Fruit fly (Drosophila melanogaster) whole organism, prepupa: ENCODE results near the gene CG34432.

Source experiments
- Blimp-1 ChIP-seq: fragments of 200-800 bp; sonication (Bioruptor generic); optimal IDR thresholded peaks from 3 replicates; lab custom pipeline; 2017; ENCODE audit warnings: missing biosample characterization, missing genetic modification characterization, mild to moderate bottlenecking, moderate library complexity, missing genetic modification reagents
- CG10669 ChIP-seq: fragments of 200-800 bp; sonication (Bioruptor generic); optimal IDR thresholded peaks from 3 replicates; lab custom pipeline; 2018; ENCODE audit warnings: missing biosample characterization, mild to moderate bottlenecking, missing genetic modification characterization, moderate library complexity
- CG11294 ChIP-seq: fragments of 200-800 bp; sonication (Bioruptor generic); IDR thresholded peaks from 2 replicates; pipeline ENCODE4 v1.3.6; 2022; ENCODE audit warnings: missing biosample characterization, missing genetic modification characterization
- CG11762 ChIP-seq: fragments of 200-800 bp; sonication (Bioruptor generic); optimal IDR thresholded peaks from 3 replicates; lab custom pipeline; 2016; ENCODE audit warnings: missing biosample characterization, missing genetic modification characterization; ENCODE audit not compliant: insufficient read depth
- CG11902 ChIP-seq: fragments of 200-800 bp; sonication (Bioruptor generic); optimal IDR thresholded peaks from 3 replicates; lab custom pipeline; 2016; ENCODE audit warnings: missing biosample characterization, missing genetic modification characterization
- CG15336 ChIP-seq: fragments of 200-800 bp; sonication (Bioruptor generic); IDR thresholded peaks from 2 replicates; pipeline ENCODE4 v1.3.6; 2022; ENCODE audit warnings: missing biosample characterization, missing genetic modification characterization
- CG1621 ChIP-seq: fragments of 200-800 bp; sonication (Bioruptor generic); optimal IDR thresholded peaks from 3 replicates; lab custom pipeline; 2018; ENCODE audit warnings: missing biosample characterization, mild to moderate bottlenecking, missing genetic modification characterization
- CG16779 ChIP-seq: fragments of 200-800 bp; sonication (Bioruptor generic); optimal IDR thresholded peaks from 3 replicates; lab custom pipeline; 2017; ENCODE audit warnings: missing biosample characterization, mild to moderate bottlenecking, missing genetic modification characterization
- CG32006 ChIP-seq: fragments of 200-800 bp; sonication (Bioruptor generic); optimal IDR thresholded peaks from 3 replicates; lab custom pipeline; 2017; ENCODE audit warnings: missing biosample characterization, mild to moderate bottlenecking, missing genetic modification characterization
- CG34406 ChIP-seq: fragments of 200-800 bp; sonication (Bioruptor generic); optimal IDR thresholded peaks from 3 replicates; lab custom pipeline; 2016; ENCODE audit warnings: missing biosample characterization, missing genetic modification characterization
- CG3919 ChIP-seq: fragments of 200-800 bp; sonication (Bioruptor generic); optimal IDR thresholded peaks from 3 replicates; lab custom pipeline; 2016; ENCODE audit warnings: missing biosample characterization, missing genetic modification characterization
- CG4318 ChIP-seq: fragments of 200-800 bp; sonication (Bioruptor generic); optimal IDR thresholded peaks from 3 replicates; lab custom pipeline; 2017; ENCODE audit warnings: missing biosample characterization, mild to moderate bottlenecking, missing genetic modification characterization
- CG6276 ChIP-seq: fragments of 200-800 bp; sonication (Bioruptor generic); optimal IDR thresholded peaks from 2 replicates; lab custom pipeline; 2017; ENCODE audit warnings: missing biosample characterization, mild to moderate bottlenecking, missing genetic modification characterization
- CG6792 ChIP-seq: fragments of 200-800 bp; sonication (Bioruptor generic); optimal IDR thresholded peaks from 3 replicates; lab custom pipeline; 2016; ENCODE audit warnings: missing biosample characterization, missing genetic modification characterization
- CG6808 ChIP-seq: fragments of 200-800 bp; sonication (Bioruptor generic); optimal IDR thresholded peaks from 3 replicates; lab custom pipeline; 2017; ENCODE audit warnings: missing biosample characterization, missing genetic modification characterization, mild to moderate bottlenecking, moderate library complexity, missing genetic modification reagents
- CG7368 ChIP-seq: fragments of 200-800 bp; sonication (Bioruptor generic); optimal IDR thresholded peaks from 3 replicates; lab custom pipeline; 2016; ENCODE audit warnings: missing biosample characterization, missing genetic modification characterization
- CG8319 ChIP-seq: fragments of 200-800 bp; sonication (Bioruptor generic); optimal IDR thresholded peaks from 3 replicates; lab custom pipeline; 2016; ENCODE audit warnings: missing biosample characterization, missing genetic modification characterization
- CG8632 ChIP-seq: fragments of 200-800 bp; sonication (Bioruptor generic); optimal IDR thresholded peaks from 3 replicates; lab custom pipeline; 2016; ENCODE audit warnings: missing biosample characterization, missing genetic modification characterization
- Eip75B ChIP-seq: fragments of 200-800 bp; sonication (Bioruptor generic); optimal IDR thresholded peaks from 3 replicates; lab custom pipeline; 2016; ENCODE audit warnings: missing biosample characterization, missing genetic modification characterization
- Eip78C ChIP-seq: fragments of 200-800 bp; sonication (Bioruptor generic); peaks from one replicate; lab custom pipeline; 2016; ENCODE audit warnings: missing biosample characterization, missing genetic modification characterization
- Eip93F ChIP-seq: fragments of 200-800 bp; sonication (Bioruptor generic); optimal IDR thresholded peaks from 2 replicates; lab custom pipeline; 2016; ENCODE audit warnings: missing biosample characterization, mild to moderate bottlenecking, missing genetic modification characterization
- Ets96B ChIP-seq: fragments of 200-800 bp; optimal IDR thresholded peaks from 2 replicates; lab custom pipeline; 2019; ENCODE audit warnings: missing biosample characterization, mild to moderate bottlenecking, missing genetic modification characterization, moderate library complexity
- Gug ChIP-seq: fragments of 200-800 bp; sonication (Bioruptor generic); IDR thresholded peaks from 2 replicates; pipeline ENCODE4 v1.3.6; 2022; ENCODE audit warnings: missing biosample characterization, missing genetic modification characterization
- Hr38 ChIP-seq: sonication (Bioruptor generic); optimal IDR thresholded peaks from 2 replicates; lab custom pipeline; 2016; ENCODE audit warnings: missing biosample characterization, missing genetic modification characterization
- Hr39 ChIP-seq: fragments of 200-800 bp; sonication (Bioruptor generic); optimal IDR thresholded peaks from 2 replicates; lab custom pipeline; 2016; ENCODE audit warnings: missing biosample characterization, missing genetic modification characterization
- Lpt ChIP-seq: fragments of 200-800 bp; sonication (Bioruptor generic); optimal IDR thresholded peaks from 3 replicates; lab custom pipeline; 2016; ENCODE audit warnings: missing biosample characterization, missing genetic modification characterization
- Smox ChIP-seq: fragments of 200-800 bp; sonication (Bioruptor generic); optimal IDR thresholded peaks from 3 replicates; lab custom pipeline; 2016; ENCODE audit warnings: missing biosample characterization, missing genetic modification characterization
- Sox14 ChIP-seq: fragments of 200-800 bp; sonication (Bioruptor generic); optimal IDR thresholded peaks from 3 replicates; lab custom pipeline; 2016; ENCODE audit warnings: missing biosample characterization, missing genetic modification characterization
- Sox15 ChIP-seq: fragments of 200-800 bp; sonication (Bioruptor generic); optimal IDR thresholded peaks from 3 replicates; lab custom pipeline; 2016; ENCODE audit warnings: missing biosample characterization, missing genetic modification characterization
- achi ChIP-seq: fragments of 200-800 bp; sonication (Bioruptor generic); optimal IDR thresholded peaks from 3 replicates; lab custom pipeline; 2016; ENCODE audit warnings: missing biosample characterization, missing genetic modification characterization
- acj6 ChIP-seq: fragments of 200-800 bp; sonication (Bioruptor generic); optimal IDR thresholded peaks from 3 replicates; lab custom pipeline; 2016; ENCODE audit warnings: missing biosample characterization, missing genetic modification characterization
- cyc ChIP-seq: fragments of 200-800 bp; sonication (Bioruptor generic); optimal IDR thresholded peaks from 3 replicates; lab custom pipeline; 2016; ENCODE audit warnings: missing biosample characterization, missing genetic modification characterization
- dac ChIP-seq: fragments of 200-800 bp; sonication (Bioruptor generic); optimal IDR thresholded peaks from 2 replicates; lab custom pipeline; 2017; ENCODE audit warnings: missing biosample characterization, mild to moderate bottlenecking, missing genetic modification characterization
- dsx ChIP-seq: fragments of 200-800 bp; optimal IDR thresholded peaks from 3 replicates; lab custom pipeline; 2019; ENCODE audit warnings: missing biosample characterization, mild to moderate bottlenecking, missing genetic modification characterization, moderate library complexity; ENCODE audit not compliant: poor library complexity, severe bottlenecking
- eg ChIP-seq: fragments of 200-800 bp; sonication (Bioruptor generic); IDR thresholded peaks from 3 replicates; pipeline ENCODE4 v1.3.6; 2022; ENCODE audit warnings: missing biosample characterization, missing genetic modification characterization
- esn ChIP-seq: fragments of 200-800 bp; sonication (Bioruptor generic); optimal IDR thresholded peaks from 2 replicates; lab custom pipeline; 2016; ENCODE audit warnings: missing biosample characterization, mild to moderate bottlenecking, missing genetic modification characterization, moderate library complexity
- fd59A ChIP-seq: fragments of 200-800 bp; sonication (Bioruptor generic); optimal IDR thresholded peaks from 2 replicates; lab custom pipeline; 2017; ENCODE audit warnings: missing biosample characterization, mild to moderate bottlenecking, missing genetic modification characterization, missing genetic modification reagents
- fd85E ChIP-seq: fragments of 200-800 bp; sonication (Bioruptor generic); optimal IDR thresholded peaks from 3 replicates; lab custom pipeline; 2016; ENCODE audit warnings: missing biosample characterization, missing genetic modification characterization
- net ChIP-seq: fragments of 200-800 bp; sonication (Bioruptor generic); optimal IDR thresholded peaks from 3 replicates; lab custom pipeline; 2016; ENCODE audit warnings: missing biosample characterization, missing genetic modification characterization
- pdm3 ChIP-seq: fragments of 200-800 bp; sonication (Bioruptor generic); optimal IDR thresholded peaks from 3 replicates; lab custom pipeline; 2016; ENCODE audit warnings: missing biosample characterization, missing genetic modification characterization
- svp ChIP-seq: fragments of 200-800 bp; sonication (Bioruptor generic); peaks from one replicate; lab custom pipeline; 2016; ENCODE audit warnings: missing biosample characterization, missing genetic modification characterization
- topi ChIP-seq: fragments of 200-800 bp; sonication (Bioruptor generic); optimal IDR thresholded peaks from 3 replicates; lab custom pipeline; 2016; ENCODE audit warnings: missing biosample characterization, missing genetic modification characterization
- vri ChIP-seq: fragments of 200-800 bp; sonication (Bioruptor generic); optimal IDR thresholded peaks from 3 replicates; lab custom pipeline; 2016; ENCODE audit warnings: missing biosample characterization, mild to moderate bottlenecking, missing genetic modification characterization

Gene CG34432

dm6 chr3R:30648851-30649250, at the start of gene CG34432:
CG34432 (plus strand) TSS chr3R:30649151.
- TF ChIP-seq svp (GFP tag; lab: Kevin White, UChicago): no peak
- no peak for TF ChIP-seq fd59A (GFP tag; lab: Kevin White, UChicago)
- no peak for TF ChIP-seq CG10669 (GFP tag; lab: Kevin White, UChicago)
- no peak for TF ChIP-seq dsx (GFP tag; lab: Kevin White, UChicago)
- no peak for TF ChIP-seq Hr39 (GFP tag; lab: Kevin White, UChicago)
- TF ChIP-seq Blimp-1: no peak
- TF ChIP-seq CG6808 (GFP tag; lab: Kevin White, UChicago): no peak
- TF ChIP-seq Lpt (GFP tag; lab: Kevin White, UChicago): no peak

DNA sequence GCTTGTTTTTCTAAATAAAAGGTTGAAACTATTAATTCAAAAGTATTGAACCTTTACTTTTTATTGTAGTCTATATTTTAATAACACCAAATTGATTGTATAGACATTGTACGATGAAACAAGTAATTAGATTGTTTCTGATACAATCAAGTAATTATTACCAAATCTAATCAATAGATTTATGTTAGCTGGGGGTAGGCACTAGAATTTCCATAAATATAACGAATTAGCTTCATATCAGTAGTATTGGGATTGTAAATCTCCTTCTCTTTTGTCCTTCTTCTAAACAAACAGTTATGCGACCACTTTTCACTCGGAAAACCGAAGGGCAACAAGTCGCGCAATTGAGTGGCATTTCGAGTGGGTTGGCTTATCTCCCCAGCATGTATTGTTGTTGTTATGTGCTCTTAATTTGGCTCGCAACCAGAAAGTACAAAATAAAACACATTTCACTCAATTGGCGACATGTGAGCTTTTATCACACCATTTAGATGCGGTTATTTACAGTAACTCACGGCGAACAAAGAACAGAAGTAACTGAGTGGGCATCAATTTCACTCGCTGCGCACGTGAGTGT, 49.5 kb upstream of the CG34432 start:
- TF ChIP-seq CG8632 (GFP tag; lab: Kevin White, UChicago): no peak
- no peak for TF ChIP-seq eg
- TF ChIP-seq Sox15 (GFP tag; lab: Kevin White, UChicago): no peak
- TF ChIP-seq CG11294: no peak
- TF ChIP-seq CG6276 (GFP tag; lab: Kevin White, UChicago): no peak
- TF ChIP-seq net (GFP tag; lab: Kevin White, UChicago): no peak

dm6 chr3R:30600154-30601009, 48.6 kb upstream of the CG34432 start:
- peak; percentile 68 for TF ChIP-seq fd85E (GFP tag; lab: Kevin White, UChicago)
- peak; percentile 91 for TF ChIP-seq CG11294
- TF ChIP-seq fd59A (GFP tag; lab: Kevin White, UChicago): peak; percentile 74
- peak; percentile 92 for TF ChIP-seq acj6
- peak; percentile 79 for TF ChIP-seq Lpt (GFP tag; lab: Kevin White, UChicago)
- TF ChIP-seq Smox (GFP tag; lab: Kevin White, UChicago): peak; percentile 93
- peak; percentile 97 for TF ChIP-seq CG15336 (GFP tag; lab: Robert Waterston, UW)
- peak; percentile 91 for TF ChIP-seq Gug (GFP tag; lab: Robert Waterston, UW)
- peak; percentile 95 for TF ChIP-seq net (GFP tag; lab: Kevin White, UChicago)
- peak; percentile 90 for TF ChIP-seq achi
- TF ChIP-seq CG8319 (GFP tag; lab: Kevin White, UChicago): peak; percentile 76
- TF ChIP-seq CG34406 (GFP tag; lab: Kevin White, UChicago): peak; percentile 93
- peak; percentile 94 for TF ChIP-seq topi (GFP tag; lab: Kevin White, UChicago)
- TF ChIP-seq CG6792: peak; percentile 94
- TF ChIP-seq dsx (GFP tag; lab: Kevin White, UChicago): peak; percentile 87
- TF ChIP-seq Hr38: no peak
- TF ChIP-seq Eip93F (GFP tag; lab: Kevin White, UChicago): peak; percentile 90
- TF ChIP-seq esn (GFP tag; lab: Kevin White, UChicago): peak; percentile 96
- TF ChIP-seq Hr39 (GFP tag; lab: Kevin White, UChicago): peak; percentile 86
- peak; percentile 84 for TF ChIP-seq CG10669 (GFP tag; lab: Kevin White, UChicago)
- peak; percentile 93 for TF ChIP-seq CG3919 (GFP tag; lab: Kevin White, UChicago)
- TF ChIP-seq eg: peak; percentile 98
- peak; percentile 88 for TF ChIP-seq cyc (GFP tag; lab: Kevin White, UChicago)
- peak; percentile 83 for TF ChIP-seq CG11902 (GFP tag; lab: Kevin White, UChicago)
- TF ChIP-seq Sox15 (GFP tag; lab: Kevin White, UChicago): peak; percentile 75
- peak; percentile 68 for TF ChIP-seq CG4318 (GFP tag; lab: Kevin White, UChicago)
- peak; percentile 93 for TF ChIP-seq Sox14 (GFP tag; lab: Kevin White, UChicago)
- peak; percentile 82 for TF ChIP-seq Ets96B (tag; lab: Kevin White, UChicago)
- peak; percentile 93 for TF ChIP-seq pdm3
- TF ChIP-seq Blimp-1: peak; percentile 64
- TF ChIP-seq CG7368 (GFP tag; lab: Kevin White, UChicago): peak; percentile 94
- TF ChIP-seq CG16779 (tag; lab: Kevin White, UChicago): peak; percentile 87
- peak; percentile 66 for TF ChIP-seq dac (GFP tag; lab: Kevin White, UChicago)
- TF ChIP-seq CG32006 (GFP tag; lab: Kevin White, UChicago): peak; percentile 90
- TF ChIP-seq Eip75B (GFP tag; lab: Kevin White, UChicago): peak; percentile 95
- TF ChIP-seq CG1621 (tag; lab: Kevin White, UChicago): peak; percentile 81
- peak; percentile 92 for TF ChIP-seq CG8632 (GFP tag; lab: Kevin White, UChicago)
- TF ChIP-seq vri (GFP tag; lab: Kevin White, UChicago): peak; percentile 98
- peak; percentile 77 for TF ChIP-seq CG11762 (GFP tag; lab: Kevin White, UChicago)
- TF ChIP-seq CG6808 (GFP tag; lab: Kevin White, UChicago): peak; percentile 63
- peak; percentile 99 for TF ChIP-seq Eip78C (GFP tag; lab: Kevin White, UChicago)
